Fruit fly (Drosophila melanogaster) whole organism, wandering third instar larva: ENCODE measurements around the gene Cyp4d8.

Source experiments
- CG9705 ChIP-seq: fragments of 200-800 bp; sonication (Bioruptor generic); optimal IDR thresholded peaks from 2 replicates; lab custom pipeline; 2018; ENCODE audit warnings: missing biosample characterization, mild to moderate bottlenecking, missing genetic modification characterization
- Dfd ChIP-seq: fragments of >200 bp; optimal IDR thresholded peaks from 2 replicates; lab custom pipeline; 2017; ENCODE audit warnings: missing biosample characterization, missing genetic modification characterization
- Dif ChIP-seq: fragments of 200-275, 200-300 bp; sonication (Bioruptor generic); optimal IDR thresholded peaks from 2 replicates; lab custom pipeline; 2018; ENCODE audit warnings: missing biosample characterization, missing genetic modification characterization; ENCODE audit not compliant: partially characterized antibody
- GATAd ChIP-seq: sonication (Bioruptor generic); optimal IDR thresholded peaks from 2 replicates; lab custom pipeline; 2016; ENCODE audit warnings: missing biosample characterization, missing genetic modification characterization
- HLH106 ChIP-seq: fragments of 200-800 bp; optimal IDR thresholded peaks from 3 replicates; lab custom pipeline; 2019; ENCODE audit warnings: missing biosample characterization, mild to moderate bottlenecking, missing genetic modification characterization, moderate library complexity
- Hnf4 ChIP-seq: fragments of 200-800 bp; sonication (Bioruptor generic); optimal IDR thresholded peaks from 2 replicates; lab custom pipeline; 2016; ENCODE audit warnings: missing biosample characterization, mild to moderate bottlenecking, missing genetic modification characterization
- Myc ChIP-seq: fragments of >200 bp; optimal IDR thresholded peaks from 2 replicates; lab custom pipeline; 2017
- N ChIP-seq: fragments of >200 bp; optimal IDR thresholded peaks from 2 replicates; lab custom pipeline; 2018; ENCODE audit warnings: missing biosample characterization, missing external identifiers, missing genetic modification characterization
- OdsH ChIP-seq: fragments of 200-800 bp; sonication (Bioruptor generic); optimal IDR thresholded peaks from 2 replicates; lab custom pipeline; 2016; ENCODE audit warnings: missing biosample characterization, mild to moderate bottlenecking, missing genetic modification characterization
- Rel ChIP-seq, 2 experiments: fragments of 200-800 bp; sonication (Bioruptor generic) in 1 of 2; optimal IDR thresholded peaks; 2 replicates in 1 of 2; 3 replicates in 1 of 2; lab custom pipeline; 2016 to 2019; ENCODE audit warnings: mild to moderate bottlenecking in 2 of 2, missing biosample characterization in 2 of 2, missing genetic modification characterization in 2 of 2, moderate library complexity in 1 of 2
- Sp1 ChIP-seq: fragments of 200-800 bp; sonication (Bioruptor generic); optimal IDR thresholded peaks from 3 replicates; lab custom pipeline; 2019; ENCODE audit warnings: missing biosample characterization, mild to moderate bottlenecking, missing genetic modification characterization, moderate library complexity
- Vsx2 ChIP-seq: fragments of 200-300, 225-300 bp; sonication (Bioruptor generic); optimal IDR thresholded peaks from 2 replicates; lab custom pipeline; 2018; ENCODE audit warnings: missing biosample characterization, missing genetic modification characterization; ENCODE audit not compliant: partially characterized antibody
- br ChIP-seq: fragments of 200-800 bp; sonication (Bioruptor generic); optimal IDR thresholded peaks from 2 replicates; lab custom pipeline; 2016; ENCODE audit warnings: missing biosample characterization, missing genetic modification characterization
- dl ChIP-seq, 2 experiments: fragments of 175-275, 200-275 bp in 1 of 2; fragments of 200-275 bp in 1 of 2; sonication (Bioruptor generic); optimal IDR thresholded peaks; lab custom pipeline; 2018; ENCODE audit warnings: mild to moderate bottlenecking in 2 of 2, missing biosample characterization in 2 of 2, missing genetic modification characterization in 2 of 2, moderate library complexity in 2 of 2; ENCODE audit not compliant: partially characterized antibody in 2 of 2, insufficient read depth in 1 of 2
- foxo ChIP-seq, 2 experiments: fragments of 200-800 bp; sonication (Bioruptor generic); optimal IDR thresholded peaks; 2 replicates in 1 of 2; 3 replicates in 1 of 2; lab custom pipeline; 2016 to 2017; ENCODE audit warnings: missing biosample characterization in 2 of 2, missing genetic modification characterization in 2 of 2
- fru ChIP-seq: fragments of 200-800 bp; sonication (Bioruptor generic); optimal IDR thresholded peaks from 3 replicates; lab custom pipeline; 2016; ENCODE audit warnings: missing biosample characterization, mild to moderate bottlenecking, missing genetic modification characterization
- jim ChIP-seq: fragments of 175-275, 200-325 bp; sonication (Bioruptor generic); optimal IDR thresholded peaks from 2 replicates; lab custom pipeline; 2016; ENCODE audit warnings: missing biosample characterization, mild to moderate bottlenecking, missing genetic modification characterization
- psq ChIP-seq: fragments of 200-800 bp; sonication (Bioruptor generic); optimal IDR thresholded peaks from 3 replicates; lab custom pipeline; 2017; ENCODE audit warnings: missing biosample characterization, mild to moderate bottlenecking, missing genetic modification characterization, moderate library complexity
- sv ChIP-seq: fragments of 200-800 bp; sonication (Bioruptor generic); optimal IDR thresholded peaks from 3 replicates; lab custom pipeline; 2016; ENCODE audit warnings: missing biosample characterization, missing genetic modification characterization
- tai ChIP-seq: sonication (Bioruptor generic); optimal IDR thresholded peaks from 2 replicates; lab custom pipeline; 2016; ENCODE audit warnings: missing biosample characterization, missing genetic modification characterization
- usp ChIP-seq: fragments of >200 bp; optimal IDR thresholded peaks from 2 replicates; lab custom pipeline; 2017; ENCODE audit warnings: missing biosample characterization, missing genetic modification characterization

The Cyp4d8 gene

dm6 chr3L:7450553-7450952 lies 45.4 kb downstream of the Cyp4d8 start, which contains the start of gene CG33278:
CG33278 (plus strand) TSS chr3L:7450853.
- TF ChIP-seq Myc (lab: Kevin White, UChicago) (no peak), psq (GFP tag; lab: Kevin White, UChicago) (no peak), usp (GFP tag; lab: Kevin White, UChicago) (no peak), CG9705 (GFP tag; lab: Kevin White, UChicago) (no peak), sv (no peak), fru (GFP tag; lab: Kevin White, UChicago) (no peak), Rel (GFP tag; optimal IDR thresholded peaks at IDR 0.05; lab: Kevin White, UChicago) (no peak), Rel (tag; optimal IDR thresholded peaks at IDR 0.05; lab: Kevin White, UChicago) (no peak), Dfd (GFP tag; lab: Kevin White, UChicago) (no peak), foxo (GFP tag; optimal IDR thresholded peaks at IDR 0.05; lab: Kevin White, UChicago) (no peak), GATAd (GFP tag; lab: Kevin White, UChicago) (no peak), tai (GFP tag; lab: Kevin White, UChicago) (no peak), dl (GFP tag; optimal IDR thresholded peaks at IDR 0.05; lab: Kevin White, UChicago; ENCODE audit: insufficient read depth in 1 of 2, partially characterized antibody in 2 of 2) (no peak), Dif (no peak), HLH106 (tag; lab: Kevin White, UChicago) (no peak), jim (GFP tag; lab: Kevin White, UChicago) (no peak), N (no peak), OdsH (GFP tag; lab: Kevin White, UChicago) (no peak), Sp1 (no peak), Hnf4 (GFP tag; lab: Kevin White, UChicago) (no peak), br (GFP tag; lab: Kevin White, UChicago) (no peak)

DNA sequence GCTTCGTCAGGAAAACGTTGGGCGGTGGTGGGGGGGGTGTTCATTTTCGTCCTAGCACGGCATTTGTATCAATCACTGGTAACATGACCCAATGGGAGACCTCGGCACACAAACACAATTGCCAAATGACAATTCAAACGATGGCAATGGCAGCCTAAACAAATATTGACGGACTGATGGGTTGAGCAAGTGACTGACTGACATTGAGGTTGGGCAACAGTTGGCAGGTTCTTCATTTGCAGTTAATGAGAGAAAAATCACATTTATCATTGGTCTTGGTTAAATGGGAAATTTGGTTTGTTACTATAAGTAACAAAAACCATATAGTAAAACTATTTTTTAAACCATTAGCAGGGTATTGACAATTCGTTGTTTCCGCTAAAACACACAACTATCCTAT lies 46.9 kb downstream of the Cyp4d8 start:
- TF ChIP-seq Dif (no peak), Dfd (GFP tag; lab: Kevin White, UChicago) (no peak), br (GFP tag; lab: Kevin White, UChicago) (no peak), fru (GFP tag; lab: Kevin White, UChicago) (no peak), HLH106 (tag; lab: Kevin White, UChicago) (no peak), Vsx2 (GFP tag; lab: Kevin White, UChicago) (no peak), psq (GFP tag; lab: Kevin White, UChicago) (no peak)
